Worm (Caenorhabditis elegans) whole organism, L3 larva: ENCODE data around the gene yif-1.

ENCODE experiments used
- ceh-9 ChIP-seq: sonication (generic microtip); optimal IDR thresholded peaks from 2 replicates; lab custom pipeline; 2018; ENCODE audit warnings: missing biosample characterization, missing genetic modification characterization
- elt-2 ChIP-seq: sonication (generic microtip); optimal IDR thresholded peaks from 2 replicates; lab custom pipeline; 2016; ENCODE audit warnings: missing genetic modification reagents, mild to moderate bottlenecking, missing genetic modification characterization, missing compliant biosample characterization
- mml-1 ChIP-seq: fragments of 150-350 bp; sonication (generic microtip); optimal IDR thresholded peaks from 3 replicates; lab custom pipeline; 2014; ENCODE audit warnings: missing biosample characterization, missing genetic modification characterization
- nhr-23 ChIP-seq: fragments of 150-350 bp; optimal IDR thresholded peaks from 2 replicates; lab custom pipeline; 2014; ENCODE audit warnings: missing biosample characterization, missing genetic modification reagents, missing genetic modification characterization
- nhr-77 ChIP-seq: fragments of 150-350 bp; optimal IDR thresholded peaks from 2 replicates; lab custom pipeline; 2014; ENCODE audit warnings: missing biosample characterization, missing genetic modification characterization
- pha-4 ChIP-seq: fragments of 150-350 bp; optimal IDR thresholded peaks from 2 replicates; lab custom pipeline; 2014; ENCODE audit warnings: missing biosample characterization, missing genetic modification reagents, missing genetic modification characterization
- snpc-4 ChIP-seq: fragments of 150-350 bp; optimal IDR thresholded peaks from 2 replicates; lab custom pipeline; 2014; ENCODE audit warnings: missing biosample characterization, missing genetic modification characterization
- unc-39 ChIP-seq: sonication (generic microtip); optimal IDR thresholded peaks from 4 replicates; lab custom pipeline; 2017; ENCODE audit warnings: missing biosample characterization, missing genetic modification characterization
- ztf-11 ChIP-seq: fragments of 150-350 bp; optimal IDR thresholded peaks from 2 replicates; lab custom pipeline; 2014; ENCODE audit warnings: missing biosample characterization, missing genetic modification characterization

ce11 chrV:10065679-10066078 is 11.0 kb upstream of the yif-1 start:
- TF ChIP-seq ztf-11 (tag; lab: Kevin White, UChicago) (no peak), nhr-77 (tag; lab: Kevin White, UChicago) (no peak), ceh-9 (tag; lab: Kevin White, UChicago) (no peak), mml-1 (tag; lab: Kevin White, UChicago) (no peak), nhr-23 (tag; lab: Kevin White, UChicago) (no peak), unc-39 (no peak), elt-2 (tag; lab: Kevin White, UChicago) (no peak), snpc-4 (tag; lab: Kevin White, UChicago) (no peak), pha-4 (no peak)
